Fruit fly (Drosophila melanogaster): Measurements from ENCODE around the gene Drak.

The Drak gene

DNA sequence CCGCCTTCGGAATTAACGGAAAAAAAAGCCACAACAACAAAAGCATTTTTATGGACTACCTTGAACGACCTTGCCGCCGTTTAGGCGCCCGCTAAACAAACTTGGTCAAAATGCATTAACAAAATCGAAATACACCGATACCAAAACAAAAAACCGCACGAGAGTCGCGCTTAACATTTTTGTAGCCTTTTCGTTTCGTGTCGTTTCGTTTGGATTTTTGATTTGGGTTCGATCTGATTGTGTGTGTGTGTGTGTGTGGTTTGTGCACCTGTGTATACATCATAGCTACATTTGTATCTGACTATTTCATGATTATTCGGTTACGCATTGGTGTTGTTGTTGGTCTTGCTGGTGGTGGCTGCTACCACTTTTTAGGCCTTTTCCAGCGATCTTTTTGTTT is 22.6 kb downstream of the Drak start:
- TF ChIP-seq CTCF (GFP tag; optimal IDR thresholded peaks at IDR 0.05) (no peak), Sin3A (optimal IDR thresholded peaks at IDR 0.05) (no peak), Adf1 (GFP tag; IDR thresholded peaks at IDR 0.05) (no peak), stwl (tag; optimal IDR thresholded peaks at IDR 0.05) (no peak), CG18599 (GFP tag; optimal IDR thresholded peaks at IDR 0.05) (no peak), Pdp1 (GFP tag; optimal IDR thresholded peaks at IDR 0.05) (peak in 1 of 2 experiments; percentile 2), ATbp (GFP tag; optimal IDR thresholded peaks at IDR 0.05) (no peak), z (GFP tag; IDR thresholded peaks at IDR 0.05) (no peak), NK7.1 (GFP tag; optimal IDR thresholded peaks at IDR 0.05) (no peak), ac (GFP tag; optimal IDR thresholded peaks at IDR 0.05) (no peak), Xbp1 (GFP tag; optimal IDR thresholded peaks at IDR 0.05) (no peak), Deaf1 (tag; optimal IDR thresholded peaks at IDR 0.05) (no peak), Oaz (GFP tag; IDR thresholded peaks at IDR 0.05) (no peak), CG15269 (tag; optimal IDR thresholded peaks at IDR 0.05) (peak; percentile 64), ftz-f1 (GFP tag; optimal IDR thresholded peaks at IDR 0.05) (peak; percentile 47), Mes4 (GFP tag; optimal IDR thresholded peaks at IDR 0.05) (no peak), CG2129 (GFP tag; IDR thresholded peaks at IDR 0.05; ENCODE audit: partially characterized antibody) (no peak), cg (GFP tag; optimal IDR thresholded peaks at IDR 0.05) (peak; percentile 56), Mad (GFP tag; optimal IDR thresholded peaks at IDR 0.05) (no peak), CG14860 (GFP tag; IDR thresholded peaks at IDR 0.05; ENCODE audit: partially characterized antibody) (no peak), Gug (GFP tag; IDR thresholded peaks at IDR 0.05) (no peak), fd3F (GFP tag; optimal IDR thresholded peaks at IDR 0.05) (no peak), NfI (GFP tag; optimal IDR thresholded peaks at IDR 0.05) (no peak), corto (GFP tag; optimal IDR thresholded peaks at IDR 0.05) (no peak), mam (GFP tag; optimal IDR thresholded peaks at IDR 0.05) (no peak), Hmx (GFP tag; optimal IDR thresholded peaks at IDR 0.05) (no peak), pan (optimal IDR thresholded peaks at IDR 0.05) (no peak), pan (GFP tag; optimal IDR thresholded peaks at IDR 0.05 in 1 of 2, IDR thresholded peaks at IDR 0.05 in 1 of 2) (no peak), CG9817 (tag; optimal IDR thresholded peaks at IDR 0.05) (no peak), Poxn (GFP tag; IDR thresholded peaks at IDR 0.05) (no peak), ken (GFP tag; IDR thresholded peaks at IDR 0.05) (no peak), cad (GFP tag; optimal IDR thresholded peaks at IDR 0.05) (no peak), stc (GFP tag; IDR thresholded peaks at IDR 0.05) (no peak), sqz (GFP tag; optimal IDR thresholded peaks at IDR 0.05) (peak; percentile 39), trh (GFP tag; optimal IDR thresholded peaks at IDR 0.05) (no peak), CG3065 (GFP tag; optimal IDR thresholded peaks at IDR 0.05) (no peak), CG15696 (tag; optimal IDR thresholded peaks at IDR 0.05) (no peak), Optix (GFP tag; IDR thresholded peaks at IDR 0.05) (no peak), luna (GFP tag; optimal IDR thresholded peaks at IDR 0.05) (no peak), Trl (optimal IDR thresholded peaks at IDR 0.05) (no peak), Trl (GFP tag; optimal IDR thresholded peaks at IDR 0.05) (no peak), Side (GFP tag; optimal IDR thresholded peaks at IDR 0.05) (no peak), toy (GFP tag; IDR thresholded peaks at IDR 0.05) (no peak), org-1 (GFP tag; optimal IDR thresholded peaks at IDR 0.05) (no peak), fd96Cb (tag; optimal IDR thresholded peaks at IDR 0.05) (no peak), CG15601 (tag; optimal IDR thresholded peaks at IDR 0.05) (no peak), Hr78 (GFP tag; optimal IDR thresholded peaks at IDR 0.05) (peak in 1 of 2 experiments; percentile 53), CG7357 (GFP tag; IDR thresholded peaks at IDR 0.05) (no peak), oc (tag; optimal IDR thresholded peaks at IDR 0.05) (peak; percentile 1), CG10959 (GFP tag; IDR thresholded peaks at IDR 0.05) (no peak), CG17361 (GFP tag; IDR thresholded peaks at IDR 0.05) (no peak), disco-r (GFP tag; optimal IDR thresholded peaks at IDR 0.05) (no peak), Hr3 (GFP tag; optimal IDR thresholded peaks at IDR 0.05) (no peak), sd (tag; optimal IDR thresholded peaks at IDR 0.05) (peak; percentile 52)

Data from whole organism, embryonic.